Worm (Caenorhabditis elegans): ENCODE data around the gene D1044.7.

D1044.7 gene

DNA sequence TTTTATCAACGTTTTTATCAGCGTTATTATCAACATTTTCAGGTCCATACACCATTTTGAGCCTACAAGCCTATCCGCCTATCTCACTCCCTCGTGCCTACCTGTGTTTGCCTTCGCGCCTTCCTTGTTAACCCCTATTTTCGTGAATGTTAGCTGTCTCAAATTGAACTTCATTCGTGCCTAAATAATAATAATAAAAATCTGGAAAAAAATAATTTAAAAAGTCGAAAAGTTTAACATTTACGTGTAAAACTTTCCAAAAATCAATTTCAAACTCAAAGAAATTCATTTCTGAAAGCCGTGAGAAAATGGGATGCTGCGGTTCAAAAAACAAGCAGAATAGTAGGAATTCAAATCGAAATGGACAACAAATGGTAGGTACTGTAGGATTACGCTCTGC lies 30.6 kb downstream of the D1044.7 start, which contains the start of gene R02F2.10:
Gene R02F2.10 (plus strand): TSS at position 301 of the 400 bp plus-strand sequence.
- no peak for TF ChIP-seq unc-120 (tag; optimal IDR thresholded peaks at IDR 0.05; ENCODE audit: poor library complexity, severe bottlenecking)
- TF ChIP-seq unc-62 (GFP tag; optimal IDR thresholded peaks at IDR 0.05): no peak
- TF ChIP-seq blmp-1 (tag; optimal IDR thresholded peaks at IDR 0.05): no peak
- no peak for TF ChIP-seq elt-1 (tag; optimal IDR thresholded peaks at IDR 0.05; ENCODE audit: borderline replicate concordance, insufficient read depth)
- TF ChIP-seq sptf-1 (tag; optimal IDR thresholded peaks at IDR 0.05): no peak
- no peak for TF ChIP-seq bed-3 (GFP tag; optimal IDR thresholded peaks at IDR 0.05)
- TF ChIP-seq nhr-12 (tag; optimal IDR thresholded peaks at IDR 0.05): no peak
- TF ChIP-seq hlh-1 (tag; optimal IDR thresholded peaks at IDR 0.05): no peak
- no peak for TF ChIP-seq snpc-4 (tag; optimal IDR thresholded peaks at IDR 0.05)
- TF ChIP-seq nhr-76 (tag; optimal IDR thresholded peaks at IDR 0.05): no peak
- no peak for TF ChIP-seq mls-2 (tag; optimal IDR thresholded peaks at IDR 0.05)
- TF ChIP-seq tbx-8 (GFP tag; optimal IDR thresholded peaks at IDR 0.05): no peak
- no peak for TF ChIP-seq M03D4.4 (tag; optimal IDR thresholded peaks at IDR 0.05)
- no peak for TF ChIP-seq drap-1 (GFP tag; optimal IDR thresholded peaks at IDR 0.05)
- no peak for TF ChIP-seq elt-3 (tag; optimal IDR thresholded peaks at IDR 0.05)
- TF ChIP-seq mab-5 (tag; optimal IDR thresholded peaks at IDR 0.05): no peak
- no peak for TF ChIP-seq nhr-28 (tag; optimal IDR thresholded peaks at IDR 0.05)
- TF ChIP-seq lsy-2 (tag; optimal IDR thresholded peaks at IDR 0.05): no peak
- no peak for TF ChIP-seq ztf-11 (tag; optimal IDR thresholded peaks at IDR 0.05)
- no peak for TF ChIP-seq unc-39 (tag; optimal IDR thresholded peaks at IDR 0.05)

- TF ChIP-seq nhr-12 (tag; optimal IDR thresholded peaks at IDR 0.05) (no peak), nhr-2 (tag; optimal IDR thresholded peaks at IDR 0.05) (no peak), hlh-1 (tag; optimal IDR thresholded peaks at IDR 0.05) (no peak), tbx-8 (GFP tag; optimal IDR thresholded peaks at IDR 0.05) (no peak), zip-8 (tag; optimal IDR thresholded peaks at IDR 0.05) (no peak), ceh-39 (tag; optimal IDR thresholded peaks at IDR 0.05) (no peak), nhr-28 (tag; optimal IDR thresholded peaks at IDR 0.05) (no peak), elt-3 (tag; optimal IDR thresholded peaks at IDR 0.05) (no peak)
These were observed 34.4 kb downstream of the D1044.7 start, which contains the start of gene lon-1 for ce11 chrIII:5474176-5474575. Gene lon-1, plus strand, starts transcription at chrIII:5474476.

- TF ChIP-seq flh-1 (GFP tag; optimal IDR thresholded peaks at IDR 0.05) (no peak), lin-32 (GFP tag; optimal IDR thresholded peaks at IDR 0.05) (no peak), elt-1 (tag; optimal IDR thresholded peaks at IDR 0.05; ENCODE audit: borderline replicate concordance, insufficient read depth) (no peak), unc-120 (tag; optimal IDR thresholded peaks at IDR 0.05; ENCODE audit: poor library complexity, severe bottlenecking) (no peak), blmp-1 (tag; optimal IDR thresholded peaks at IDR 0.05) (no peak), drap-1 (GFP tag; optimal IDR thresholded peaks at IDR 0.05) (no peak), ces-1 (GFP tag; optimal IDR thresholded peaks at IDR 0.05) (no peak), zip-8 (tag; optimal IDR thresholded peaks at IDR 0.05) (no peak), unc-39 (tag; optimal IDR thresholded peaks at IDR 0.05) (no peak), mab-5 (tag; optimal IDR thresholded peaks at IDR 0.05) (no peak), ceh-43 (GFP tag; optimal IDR thresholded peaks at IDR 0.05) (no peak), sem-2 (GFP tag; optimal IDR thresholded peaks at IDR 0.05) (no peak)
These were observed 35.9 kb downstream of the D1044.7 start for ce11 chrIII:5472693-5473092.

- no peak for TF ChIP-seq snpc-4 (tag; optimal IDR thresholded peaks at IDR 0.05)
- no peak for TF ChIP-seq hlh-1 (tag; optimal IDR thresholded peaks at IDR 0.05)
- TF ChIP-seq lin-13 (tag; optimal IDR thresholded peaks at IDR 0.05): no peak
- no peak for TF ChIP-seq zip-8 (tag; optimal IDR thresholded peaks at IDR 0.05)
- TF ChIP-seq nhr-28 (tag; optimal IDR thresholded peaks at IDR 0.05): no peak
- TF ChIP-seq nhr-2 (tag; optimal IDR thresholded peaks at IDR 0.05): no peak
- TF ChIP-seq mep-1 (tag; optimal IDR thresholded peaks at IDR 0.05): no peak
- TF ChIP-seq mab-5 (tag; optimal IDR thresholded peaks at IDR 0.05): no peak
These were observed 39.5 kb downstream of the D1044.7 start for ce11 chrIII:5469090-5469489.

ce11 chrIII:5464850-5465249 lies 43.7 kb downstream of the D1044.7 start:
- TF ChIP-seq ces-1 (GFP tag; optimal IDR thresholded peaks at IDR 0.05) (no peak), M03D4.4 (tag; optimal IDR thresholded peaks at IDR 0.05) (no peak), elt-1 (tag; optimal IDR thresholded peaks at IDR 0.05; ENCODE audit: borderline replicate concordance, insufficient read depth) (no peak), zip-8 (tag; optimal IDR thresholded peaks at IDR 0.05) (no peak), mls-2 (tag; optimal IDR thresholded peaks at IDR 0.05) (no peak), elt-3 (tag; optimal IDR thresholded peaks at IDR 0.05) (no peak), nhr-237 (tag; optimal IDR thresholded peaks at IDR 0.05) (no peak), hlh-1 (tag; optimal IDR thresholded peaks at IDR 0.05) (no peak), cnd-1 (tag; optimal IDR thresholded peaks at IDR 0.05) (no peak), sptf-1 (tag; optimal IDR thresholded peaks at IDR 0.05) (no peak), lin-32 (GFP tag; optimal IDR thresholded peaks at IDR 0.05) (no peak), unc-62 (GFP tag; optimal IDR thresholded peaks at IDR 0.05) (no peak), ham-2 (GFP tag; optimal IDR thresholded peaks at IDR 0.05) (no peak), lin-13 (tag; optimal IDR thresholded peaks at IDR 0.05) (no peak), mab-5 (tag; optimal IDR thresholded peaks at IDR 0.05) (no peak), mep-1 (tag; optimal IDR thresholded peaks at IDR 0.05) (no peak)

Data from whole organism, mixed stage, embryonic.